Fruit fly (Drosophila melanogaster): ENCODE data around the gene Spase22-23.
A peak's percentile ranks its signal among the peaks of the same experiment; 100 is the strongest.

The Spase22-23 gene

dm6 chr3R:24205234-24205894 lies 24.5 kb downstream of the Spase22-23 start:
- TF ChIP-seq CG3726 (GFP tag; IDR thresholded peaks at IDR 0.05) (no peak), Dad (GFP tag; optimal IDR thresholded peaks at IDR 0.05) (no peak), sqz (GFP tag; optimal IDR thresholded peaks at IDR 0.05) (peak; percentile 67), caup (GFP tag; optimal IDR thresholded peaks at IDR 0.05; ENCODE audit: severe bottlenecking) (no peak), stc (GFP tag; IDR thresholded peaks at IDR 0.05) (no peak), CG4820 (GFP tag; optimal IDR thresholded peaks at IDR 0.05) (no peak), CG9215 (GFP tag; IDR thresholded peaks at IDR 0.05) (no peak), chinmo (GFP tag; IDR thresholded peaks at IDR 0.05; ENCODE audit: partially characterized antibody) (peak; percentile 82; the same call in 2 of the 4 replicates), Dfd (GFP tag; optimal IDR thresholded peaks at IDR 0.05) (no peak), luna (GFP tag; optimal IDR thresholded peaks at IDR 0.05) (no peak), Deaf1 (tag; optimal IDR thresholded peaks at IDR 0.05) (no peak), Eip74EF (GFP tag; optimal IDR thresholded peaks at IDR 0.05) (peak in 1 of 2 experiments; percentile 83), vvl (GFP tag; IDR thresholded peaks at IDR 0.05) (peak; percentile 44; the same call in 1 of the 2 replicates), CG30403 (GFP tag; optimal IDR thresholded peaks at IDR 0.05) (no peak), CG8924 (tag; optimal IDR thresholded peaks at IDR 0.05) (no peak), pb (GFP tag; optimal IDR thresholded peaks at IDR 0.05) (no peak), Sox102F (GFP tag; optimal IDR thresholded peaks at IDR 0.05) (no peak), dpn (GFP tag; optimal IDR thresholded peaks at IDR 0.05) (no peak), NC2α (GFP tag; optimal IDR thresholded peaks at IDR 0.05) (no peak), HmgZ (tag; optimal IDR thresholded peaks at IDR 0.05) (no peak), CkIIα-i1 (GFP tag; IDR thresholded peaks at IDR 0.05) (no peak), Fer2 (tag; optimal IDR thresholded peaks at IDR 0.05) (no peak), CG6683 (GFP tag; optimal IDR thresholded peaks at IDR 0.05) (no peak), fd96Cb (tag; optimal IDR thresholded peaks at IDR 0.05) (no peak), wor (GFP tag; IDR thresholded peaks at IDR 0.05) (no peak), Opbp (GFP tag; IDR thresholded peaks at IDR 0.05; ENCODE audit: partially characterized antibody) (no peak), Blimp-1 (GFP tag; optimal IDR thresholded peaks at IDR 0.05) (peak; percentile 56), dimm (GFP tag; IDR thresholded peaks at IDR 0.05) (no peak), HLH4C (GFP tag; IDR thresholded peaks at IDR 0.05; ENCODE audit: partially characterized antibody) (no peak), Dref (GFP tag; IDR thresholded peaks at IDR 0.05) (no peak), CG9932 (GFP tag; IDR thresholded peaks at IDR 0.05) (no peak), CG2116 (GFP tag; optimal IDR thresholded peaks at IDR 0.05) (no peak)

- TF ChIP-seq CG3995 (GFP tag; optimal IDR thresholded peaks at IDR 0.05), result no peak
- TF ChIP-seq CG14965 (GFP tag; optimal IDR thresholded peaks at IDR 0.05; ENCODE audit: borderline replicate concordance), result no peak
- TF ChIP-seq yki (optimal IDR thresholded peaks at IDR 0.05), result no peak
- no peak for TF ChIP-seq CG16779 (GFP tag; IDR thresholded peaks at IDR 0.05)
- no peak for TF ChIP-seq CrebB (tag; optimal IDR thresholded peaks at IDR 0.05)
- TF ChIP-seq prd (optimal IDR thresholded peaks at IDR 0.05), result no peak
- 0 out of 3 replicates have a peak, but pooled peaks have one; percentile 16 for TF ChIP-seq prd (GFP tag; IDR thresholded peaks at IDR 0.05)
- TF ChIP-seq CG17912 (GFP tag; optimal IDR thresholded peaks at IDR 0.05), result no peak
- TF ChIP-seq CG12104 (GFP tag; optimal IDR thresholded peaks at IDR 0.05), result no peak
- 0 out of 3 replicates have a peak, but pooled peaks have one; percentile 7 for TF ChIP-seq zfh1 (GFP tag; IDR thresholded peaks at IDR 0.05)
- no peak for TF ChIP-seq inv (GFP tag; IDR thresholded peaks at IDR 0.05; ENCODE audit: partially characterized antibody)
- no peak for TF ChIP-seq Opbp (GFP tag; IDR thresholded peaks at IDR 0.05; ENCODE audit: partially characterized antibody)
- no peak for TF ChIP-seq CG16863 (GFP tag; optimal IDR thresholded peaks at IDR 0.05)
- TF ChIP-seq Sox102F (GFP tag; optimal IDR thresholded peaks at IDR 0.05), result peak; percentile 9
- TF ChIP-seq lov (optimal IDR thresholded peaks at IDR 0.05), result no peak
- no peak for TF ChIP-seq lov (GFP tag; IDR thresholded peaks at IDR 0.05)
- TF ChIP-seq ATbp (GFP tag; optimal IDR thresholded peaks at IDR 0.05), result peak; percentile 7
Observed at dm6 chr3R:24204022-24204421, 25.8 kb downstream of the Spase22-23 start.
